Worm (Caenorhabditis elegans) whole organism, L4 larva: Measurements from ENCODE around the gene ttn-1.

Source experiments
- ama-1 ChIP-seq: fragments of 150-350 bp; optimal IDR thresholded peaks from 2 replicates; lab custom pipeline; 2014; ENCODE audit warnings: inconsistent platforms, mixed read lengths
- ceh-32 ChIP-seq: sonication (generic microtip); optimal IDR thresholded peaks from 2 replicates; lab custom pipeline; 2016; ENCODE audit warnings: mild to moderate bottlenecking, missing genetic modification characterization, missing compliant biosample characterization; ENCODE audit not compliant: poor library complexity
- fos-1 ChIP-seq: fragments of 150-350 bp; optimal IDR thresholded peaks from 2 replicates; lab custom pipeline; 2014; ENCODE audit warnings: missing biosample characterization, missing genetic modification characterization
- lin-15B ChIP-seq: fragments of 150-350 bp; sonication (generic microtip); optimal IDR thresholded peaks from 3 replicates; lab custom pipeline; 2014; ENCODE audit warnings: missing biosample characterization, missing genetic modification characterization
- nhr-77 ChIP-seq: fragments of 150-350 bp; optimal IDR thresholded peaks from 2 replicates; lab custom pipeline; 2014; ENCODE audit warnings: missing biosample characterization, missing genetic modification characterization
- pha-4 ChIP-seq, 2 experiments: fragments of 150-350 bp in 1 of 2; fragments of 200-800 bp in 1 of 2; sonication (Bioruptor generic) in 1 of 2; IDR thresholded peaks in 1 of 2; optimal IDR thresholded peaks in 1 of 2; 2 replicates each; pipeline versions ENCODE4 v1.3.6 to Lab custom; 2014 to 2022; ENCODE audit warnings: missing genetic modification characterization in 2 of 2, missing genetic modification reagents in 2 of 2, missing biosample characterization in 1 of 2, missing compliant biosample characterization in 1 of 2
- sdz-12 ChIP-seq: fragments of 200-800 bp; sonication (Bioruptor generic); optimal IDR thresholded peaks from 2 replicates; lab custom pipeline; 2018; ENCODE audit warnings: mild to moderate bottlenecking, missing genetic modification characterization, missing compliant biosample characterization

- TF ChIP-seq ama-1 (lab: Kevin White, UChicago) = no peak
- TF ChIP-seq sdz-12 = no peak
- no peak for TF ChIP-seq lin-15B (tag; lab: Kevin White, UChicago)
- no peak for TF ChIP-seq ceh-32
- no peak for TF ChIP-seq pha-4 (GFP tag; IDR thresholded peaks at IDR 0.05; lab: Robert Waterston, UW)
- no peak for TF ChIP-seq pha-4 (tag; optimal IDR thresholded peaks at IDR 0.05; lab: Kevin White, UChicago)
- peak; percentile 39 for TF ChIP-seq nhr-77 (tag; lab: Kevin White, UChicago)
- TF ChIP-seq fos-1 (tag; lab: Kevin White, UChicago) = no peak
Measured at ce11 chrV:6211509-6211908, 9.1 kb upstream of the ttn-1 start.
